Worm (Caenorhabditis elegans) whole organism, L3 larva: ENCODE measurements around the gene btb-7.

Experiments used
- ama-1 ChIP-seq: fragments of 150-350 bp; optimal IDR thresholded peaks from 2 replicates; lab custom pipeline; 2018
- ceh-16 ChIP-seq: sonication (generic microtip); optimal IDR thresholded peaks from 2 replicates; lab custom pipeline; 2017; ENCODE audit warnings: missing biosample characterization, missing genetic modification characterization
- ceh-82 ChIP-seq: fragments of 150-350 bp; optimal IDR thresholded peaks from 2 replicates; lab custom pipeline; 2014; ENCODE audit warnings: missing biosample characterization, missing genetic modification characterization
- egl-5 ChIP-seq: fragments of 150-350 bp; optimal IDR thresholded peaks from 2 replicates; lab custom pipeline; 2017; ENCODE audit warnings: missing biosample characterization, missing genetic modification reagents, missing genetic modification characterization, inconsistent platforms
- elt-2 ChIP-seq: sonication (generic microtip); optimal IDR thresholded peaks from 2 replicates; lab custom pipeline; 2016; ENCODE audit warnings: missing genetic modification reagents, mild to moderate bottlenecking, missing genetic modification characterization, missing compliant biosample characterization
- elt-3 ChIP-seq, 3 experiments: fragments of 150-350 bp in 1 of 3; sonication (generic microtip) in 2 of 3; optimal IDR thresholded peaks; 2 replicates in 2 of 3; 4 replicates in 1 of 3; lab custom pipeline; 2014 to 2017; ENCODE audit warnings: missing biosample characterization in 3 of 3, missing genetic modification characterization in 3 of 3
- jun-1 ChIP-seq: fragments of 150-350 bp; optimal IDR thresholded peaks from 2 replicates; lab custom pipeline; 2014; ENCODE audit warnings: missing biosample characterization, missing genetic modification reagents, missing genetic modification characterization
- lin-39 ChIP-seq: fragments of 150-350 bp; optimal IDR thresholded peaks from 2 replicates; lab custom pipeline; 2018; ENCODE audit warnings: missing biosample characterization, missing genetic modification reagents, missing genetic modification characterization
- mml-1 ChIP-seq: fragments of 150-350 bp; sonication (generic microtip); optimal IDR thresholded peaks from 3 replicates; lab custom pipeline; 2014; ENCODE audit warnings: missing biosample characterization, missing genetic modification characterization
- nfya-1 ChIP-seq: sonication (generic microtip); optimal IDR thresholded peaks from 2 replicates; lab custom pipeline; 2017; ENCODE audit warnings: missing genetic modification characterization, mild to moderate bottlenecking, missing compliant biosample characterization, antibody characterized with exemption, moderate library complexity; ENCODE audit not compliant: insufficient read depth
- nhr-11 ChIP-seq: fragments of 150-350 bp; optimal IDR thresholded peaks from 2 replicates; lab custom pipeline; 2014; ENCODE audit warnings: missing biosample characterization, missing genetic modification characterization
- nhr-23 ChIP-seq: fragments of 150-350 bp; optimal IDR thresholded peaks from 2 replicates; lab custom pipeline; 2014; ENCODE audit warnings: missing biosample characterization, missing genetic modification reagents, missing genetic modification characterization
- nhr-77 ChIP-seq: fragments of 150-350 bp; optimal IDR thresholded peaks from 2 replicates; lab custom pipeline; 2014; ENCODE audit warnings: missing biosample characterization, missing genetic modification characterization
- snpc-4 ChIP-seq: fragments of 150-350 bp; optimal IDR thresholded peaks from 2 replicates; lab custom pipeline; 2014; ENCODE audit warnings: missing biosample characterization, missing genetic modification characterization
- unc-39 ChIP-seq: sonication (generic microtip); optimal IDR thresholded peaks from 4 replicates; lab custom pipeline; 2017; ENCODE audit warnings: missing biosample characterization, missing genetic modification characterization
- unc-62 ChIP-seq: fragments of 150-350 bp; sonication (generic microtip); optimal IDR thresholded peaks from 4 replicates; lab custom pipeline; 2014; ENCODE audit warnings: missing biosample characterization, missing genetic modification reagents, missing genetic modification characterization
- zag-1 ChIP-seq: fragments of 150-350 bp; optimal IDR thresholded peaks from 2 replicates; lab custom pipeline; 2014; ENCODE audit warnings: missing biosample characterization, missing genetic modification characterization

The btb-7 gene

DNA sequence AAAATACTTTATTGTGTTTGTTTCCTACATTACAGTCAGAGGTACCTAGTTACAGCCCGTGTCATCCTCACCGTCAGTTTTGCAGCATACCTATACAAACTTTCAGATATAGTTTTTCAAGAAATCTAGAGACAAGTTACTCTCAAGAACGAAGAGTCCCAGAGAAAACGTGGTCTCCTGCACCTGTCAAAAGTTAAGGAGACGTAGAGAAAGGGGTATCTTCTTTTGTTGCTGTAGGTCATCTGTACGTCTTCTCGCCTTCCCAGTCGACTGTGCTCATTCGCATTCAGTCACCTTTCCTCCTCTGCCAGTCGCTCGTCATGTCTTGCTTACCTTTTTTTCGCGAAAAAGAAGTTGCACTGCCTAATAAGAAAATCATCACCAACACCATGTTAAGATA, 48.5 kb downstream of the btb-7 start, which contains the start of gene F36H5.4:
Gene F36H5.4, plus strand, starts transcription at position 301 of the 400 bp plus-strand sequence.
- TF ChIP-seq lin-39 = no peak
- TF ChIP-seq nhr-77 (tag; lab: Kevin White, UChicago) = no peak
- no peak for TF ChIP-seq nfya-1 (tag; lab: Kevin White, UChicago)
- no peak for TF ChIP-seq egl-5 (tag; lab: Kevin White, UChicago)
- no peak for TF ChIP-seq unc-39 (tag; lab: Kevin White, UChicago)
- no peak for TF ChIP-seq elt-2
- TF ChIP-seq nhr-11 (tag; lab: Kevin White, UChicago) = no peak
- no peak for TF ChIP-seq mml-1 (tag; lab: Kevin White, UChicago)
- no peak for TF ChIP-seq elt-3 (tag; optimal IDR thresholded peaks at IDR 0.05; lab: Kevin White, UChicago)
- no peak for TF ChIP-seq ceh-16 (tag; lab: Kevin White, UChicago)
- TF ChIP-seq unc-62 (GFP tag; lab: Kevin White, UChicago) = no peak
- no peak for TF ChIP-seq snpc-4 (tag; lab: Kevin White, UChicago)
- no peak for TF ChIP-seq jun-1 (tag; lab: Kevin White, UChicago)
- TF ChIP-seq ceh-82 (tag; lab: Kevin White, UChicago) = no peak
- no peak for TF ChIP-seq nhr-23 (tag; lab: Kevin White, UChicago)
- TF ChIP-seq zag-1 (tag; lab: Kevin White, UChicago) = no peak
- TF ChIP-seq ama-1 (lab: Kevin White, UChicago) = no peak

DNA sequence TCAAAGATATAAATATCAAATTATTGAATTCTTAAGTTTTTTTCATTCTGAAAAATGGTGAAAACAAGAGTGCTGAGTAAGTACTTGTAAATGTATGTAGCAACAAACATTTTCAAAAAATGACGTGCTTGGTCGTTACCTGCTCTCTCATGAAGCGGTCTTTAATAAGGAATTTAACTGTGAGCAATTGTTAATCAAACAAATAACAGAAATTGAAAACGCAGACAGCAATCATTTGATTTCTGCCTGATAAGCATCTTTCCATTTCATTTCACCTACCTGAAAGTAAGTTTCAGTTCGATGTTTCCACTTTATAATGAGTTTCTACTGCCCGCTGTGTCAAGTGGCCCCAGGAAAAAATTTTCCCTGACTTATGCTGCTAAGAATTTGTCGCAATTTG, 50.0 kb downstream of the btb-7 start, which contains the start of gene math-28:
Gene math-28, plus strand, starts transcription at position 301 of the 400 bp plus-strand sequence.
- no peak for TF ChIP-seq nhr-23 (tag; lab: Kevin White, UChicago)
